Worm (Caenorhabditis elegans) whole organism, L1 larva: Measurements from ENCODE around the gene C16C8.22.

Source experiments
- C34B4.2 ChIP-seq: sonication (generic microtip); optimal IDR thresholded peaks from 2 replicates; lab custom pipeline; 2017; ENCODE audit warnings: mild to moderate bottlenecking, missing genetic modification characterization, missing compliant biosample characterization
- Y116A8C.19 ChIP-seq: sonication (generic microtip); optimal IDR thresholded peaks from 2 replicates; lab custom pipeline; 2016; ENCODE audit warnings: missing compliant biosample characterization, missing genetic modification characterization, borderline replicate concordance
- alr-1 ChIP-seq: fragments of 200-800 bp; sonication (Bioruptor generic); optimal IDR thresholded peaks from 2 replicates; lab custom pipeline; 2018; ENCODE audit warnings: borderline replicate concordance, mild to moderate bottlenecking, missing genetic modification characterization, missing compliant biosample characterization
- aly-2 ChIP-seq: fragments of 150-350 bp; optimal IDR thresholded peaks from 2 replicates; lab custom pipeline; 2014; ENCODE audit warnings: missing biosample characterization, missing genetic modification characterization
- ceh-88 ChIP-seq: fragments of 200-800 bp; sonication (Bioruptor generic); IDR thresholded peaks from 2 replicates; pipeline ENCODE4 v1.3.6; 2022; ENCODE audit warnings: missing genetic modification characterization, missing compliant biosample characterization
- ces-1 ChIP-seq: fragments of 150-350 bp; optimal IDR thresholded peaks from 2 replicates; lab custom pipeline; 2014; ENCODE audit warnings: missing biosample characterization, missing genetic modification reagents, missing genetic modification characterization
- dpl-1 ChIP-seq, 3 experiments: fragments of 150-350 bp in 2 of 3; sonication (generic microtip) in 1 of 3; optimal IDR thresholded peaks; 2 replicates each; lab custom pipeline; 2014 to 2017; ENCODE audit warnings: missing biosample characterization in 3 of 3, missing genetic modification characterization in 3 of 3, missing genetic modification reagents in 3 of 3
- dsc-1 ChIP-seq: sonication (generic microtip); optimal IDR thresholded peaks from 2 replicates; lab custom pipeline; 2016; ENCODE audit warnings: mild to moderate bottlenecking, missing genetic modification characterization, missing compliant biosample characterization
- egl-13 ChIP-seq: sonication (generic microtip); optimal IDR thresholded peaks from 2 replicates; lab custom pipeline; 2016; ENCODE audit warnings: missing genotype, missing genetic modification reagents, missing genetic modification characterization, missing compliant biosample characterization
- egl-27 ChIP-seq, 2 experiments: fragments of 150-350 bp in 1 of 2; sonication (generic microtip); optimal IDR thresholded peaks; 3 replicates each; lab custom pipeline; 2017 to 2018; ENCODE audit warnings: missing biosample characterization in 2 of 2, missing genetic modification characterization in 2 of 2, missing genetic modification reagents in 2 of 2
- elt-2 ChIP-seq: sonication (generic microtip); optimal IDR thresholded peaks from 2 replicates; lab custom pipeline; 2016; ENCODE audit warnings: missing genetic modification characterization, mild to moderate bottlenecking, inconsistent platforms, missing compliant biosample characterization, missing genetic modification reagents
- ets-5 ChIP-seq: fragments of 200-800 bp; sonication (Bioruptor generic); IDR thresholded peaks from 2 replicates; pipeline ENCODE4 v1.3.6; 2022; ENCODE audit warnings: missing genetic modification characterization, missing compliant biosample characterization
- fkh-4 ChIP-seq: sonication (generic microtip); optimal IDR thresholded peaks from 2 replicates; lab custom pipeline; 2016; ENCODE audit warnings: missing compliant biosample characterization, missing genetic modification characterization, borderline replicate concordance
- hlh-17 ChIP-seq: fragments of 200-800 bp; sonication (Bioruptor generic); optimal IDR thresholded peaks from 2 replicates; lab custom pipeline; 2018; ENCODE audit warnings: missing genetic modification characterization, mild to moderate bottlenecking, missing compliant biosample characterization, moderate library complexity, borderline replicate concordance
- hlh-4 ChIP-seq: sonication (generic microtip); optimal IDR thresholded peaks from 2 replicates; lab custom pipeline; 2016; ENCODE audit warnings: mild to moderate bottlenecking, missing genetic modification characterization, missing compliant biosample characterization
- hpl-2 ChIP-seq: fragments of 150-350 bp; optimal IDR thresholded peaks from 2 replicates; lab custom pipeline; 2014; ENCODE audit warnings: missing biosample characterization, missing genetic modification reagents, missing genetic modification characterization
- irx-1 ChIP-seq: sonication (generic microtip); optimal IDR thresholded peaks from 2 replicates; lab custom pipeline; 2016; ENCODE audit warnings: missing genetic modification characterization, missing compliant biosample characterization
- isw-1 ChIP-seq: fragments of 200-800 bp; sonication (Bioruptor generic); IDR thresholded peaks from 2 replicates; pipeline ENCODE4 v1.3.6; 2022; ENCODE audit warnings: missing genetic modification characterization, missing compliant biosample characterization
- lin-15B ChIP-seq: fragments of 150-350 bp; sonication (generic microtip); optimal IDR thresholded peaks from 3 replicates; lab custom pipeline; 2014; ENCODE audit warnings: missing biosample characterization, missing genetic modification characterization
- nhr-11 ChIP-seq: fragments of 150-350 bp; optimal IDR thresholded peaks from 2 replicates; lab custom pipeline; 2014; ENCODE audit warnings: missing biosample characterization, missing genetic modification characterization
- nhr-19 ChIP-seq: fragments of 200-800 bp; sonication (Bioruptor generic); conservative IDR thresholded peaks from 2 replicates; pipeline ENCODE4 v1.3.6; 2022; ENCODE audit warnings: missing genetic modification characterization, missing compliant biosample characterization
- nhr-20 ChIP-seq: sonication (generic microtip); optimal IDR thresholded peaks from 2 replicates; lab custom pipeline; 2016; ENCODE audit warnings: mild to moderate bottlenecking, missing genetic modification characterization, missing compliant biosample characterization
- nhr-28 ChIP-seq: fragments of 150-350 bp; optimal IDR thresholded peaks from 2 replicates; lab custom pipeline; 2014; ENCODE audit warnings: missing biosample characterization, missing genetic modification characterization
- nhr-47 ChIP-seq: sonication (generic microtip); optimal IDR thresholded peaks from 2 replicates; lab custom pipeline; 2016; ENCODE audit warnings: mild to moderate bottlenecking, missing genetic modification characterization, moderate library complexity, missing compliant biosample characterization
- nhr-71 ChIP-seq: sonication (generic microtip); optimal IDR thresholded peaks from 2 replicates; lab custom pipeline; 2016; ENCODE audit warnings: mild to moderate bottlenecking, missing genetic modification characterization, moderate library complexity, missing compliant biosample characterization
- nhr-76 ChIP-seq: sonication (generic microtip); optimal IDR thresholded peaks from 2 replicates; lab custom pipeline; 2017; ENCODE audit warnings: missing biosample characterization, missing genetic modification characterization
- nhr-84 ChIP-seq: sonication (generic microtip); optimal IDR thresholded peaks from 2 replicates; lab custom pipeline; 2017; ENCODE audit warnings: missing biosample characterization, missing genetic modification characterization
- nhr-85 ChIP-seq: sonication (generic microtip); peaks from one replicate; lab custom pipeline; 2016; ENCODE audit warnings: missing genetic modification characterization, inconsistent platforms, missing compliant biosample characterization
- nhr-90 ChIP-seq: sonication (generic microtip); optimal IDR thresholded peaks from 2 replicates; lab custom pipeline; 2016; ENCODE audit warnings: mild to moderate bottlenecking, missing genetic modification characterization, missing compliant biosample characterization; ENCODE audit not compliant: poor library complexity
- pax-3 ChIP-seq: fragments of 200-800 bp; sonication (Bioruptor generic); optimal IDR thresholded peaks from 2 replicates; lab custom pipeline; 2018; ENCODE audit warnings: mild to moderate bottlenecking, missing genetic modification characterization, moderate library complexity, missing compliant biosample characterization
- snu-23 ChIP-seq: sonication (generic microtip); optimal IDR thresholded peaks from 2 replicates; lab custom pipeline; 2016; ENCODE audit warnings: missing genetic modification characterization, missing compliant biosample characterization
- sptf-1 ChIP-seq: fragments of 150-350 bp; optimal IDR thresholded peaks from 2 replicates; lab custom pipeline; 2014; ENCODE audit warnings: missing biosample characterization, missing genetic modification characterization
- sup-37 ChIP-seq: fragments of 200-800 bp; sonication (Bioruptor generic); optimal IDR thresholded peaks from 2 replicates; lab custom pipeline; 2018; ENCODE audit warnings: mild to moderate bottlenecking, missing genetic modification characterization, missing compliant biosample characterization
- swsn-7 ChIP-seq: sonication (generic microtip); optimal IDR thresholded peaks from 2 replicates; lab custom pipeline; 2016; ENCODE audit warnings: missing genetic modification characterization, missing compliant biosample characterization
- tbx-2 ChIP-seq: sonication (generic microtip); optimal IDR thresholded peaks from 2 replicates; lab custom pipeline; 2016; ENCODE audit warnings: missing genetic modification characterization, missing compliant biosample characterization
- unc-30 ChIP-seq: sonication (generic microtip); optimal IDR thresholded peaks from 2 replicates; lab custom pipeline; 2017; ENCODE audit warnings: missing biosample characterization, missing genetic modification characterization
- unc-86 ChIP-seq: sonication (generic microtip); optimal IDR thresholded peaks from 2 replicates; lab custom pipeline; 2016; ENCODE audit warnings: missing genetic modification characterization, missing compliant biosample characterization
- unc-98 ChIP-seq: fragments of 200-800 bp; sonication (Bioruptor generic); IDR thresholded peaks from 2 replicates; pipeline ENCODE4 v1.3.6; 2022; ENCODE audit warnings: missing genetic modification characterization, missing compliant biosample characterization
- vab-15 ChIP-seq: sonication (generic microtip); optimal IDR thresholded peaks from 2 replicates; lab custom pipeline; 2017; ENCODE audit warnings: missing genotype, mild to moderate bottlenecking, missing genetic modification characterization, missing compliant biosample characterization
- xbp-1 ChIP-seq: sonication (generic microtip); optimal IDR thresholded peaks from 2 replicates; lab custom pipeline; 2016; ENCODE audit warnings: missing genetic modification characterization, missing compliant biosample characterization
- zag-1 ChIP-seq: fragments of 150-350 bp; optimal IDR thresholded peaks from 2 replicates; lab custom pipeline; 2014; ENCODE audit warnings: missing biosample characterization, missing genetic modification characterization
- zip-4 ChIP-seq: fragments of 200-800 bp; sonication (Bioruptor generic); optimal IDR thresholded peaks from 2 replicates; lab custom pipeline; 2018; ENCODE audit warnings: mild to moderate bottlenecking, missing genetic modification characterization, moderate library complexity, missing compliant biosample characterization
- ztf-11 ChIP-seq, 2 experiments: sonication (generic microtip); optimal IDR thresholded peaks; 2 replicates each; lab custom pipeline; 2016 to 2017; ENCODE audit warnings: missing genetic modification characterization in 2 of 2, missing biosample characterization in 1 of 2, missing compliant biosample characterization in 1 of 2
- ztf-4 ChIP-seq: fragments of 150-350 bp; optimal IDR thresholded peaks from 2 replicates; lab custom pipeline; 2014; ENCODE audit warnings: missing biosample characterization, missing genetic modification characterization

C16C8.22 gene

ce11 chrII:3439244-3439698 is 3.8 kb downstream of the C16C8.22 start (continued):
- no peak for TF ChIP-seq alr-1
- no peak for TF ChIP-seq swsn-7
- no peak for TF ChIP-seq C34B4.2 (tag; lab: Kevin White, UChicago)
- TF ChIP-seq zag-1 (tag; lab: Kevin White, UChicago): no peak
- no peak for TF ChIP-seq ceh-88 (GFP tag; lab: Robert Waterston, UW)
- TF ChIP-seq nhr-47 (tag; lab: Kevin White, UChicago): peak; percentile 64
- TF ChIP-seq aly-2 (tag; lab: Kevin White, UChicago): no peak
- no peak for TF ChIP-seq Y116A8C.19
- no peak for TF ChIP-seq ztf-11 (tag; optimal IDR thresholded peaks at IDR 0.05; lab: Kevin White, UChicago)
- TF ChIP-seq pax-3 (tag; lab: Kevin White, UChicago): no peak
- TF ChIP-seq tbx-2 (tag; lab: Kevin White, UChicago): peak; percentile 22
- TF ChIP-seq isw-1 (GFP tag; lab: Robert Waterston, UW): no peak
- peak; percentile 75 for TF ChIP-seq nhr-90 (tag; lab: Kevin White, UChicago)
- TF ChIP-seq sptf-1 (tag; lab: Kevin White, UChicago): no peak
- peak; percentile 97 for TF ChIP-seq elt-2 (tag; lab: Kevin White, UChicago)
- no peak for TF ChIP-seq egl-13 (tag; lab: Kevin White, UChicago)
- TF ChIP-seq hlh-17 (GFP tag; lab: Kevin White, UChicago): no peak
- no peak for TF ChIP-seq hlh-4 (tag; lab: Kevin White, UChicago)
- TF ChIP-seq vab-15: no peak
- TF ChIP-seq nhr-84 (tag; lab: Kevin White, UChicago): no peak
- peak in 1 of 3 experiments; percentile 3 for TF ChIP-seq dpl-1 (GFP tag; optimal IDR thresholded peaks at IDR 0.05; lab: Kevin White, UChicago)
- no peak for TF ChIP-seq unc-86
- peak; percentile 64 for TF ChIP-seq nhr-19
- TF ChIP-seq lin-15B: no peak
- no peak for TF ChIP-seq irx-1 (tag; lab: Kevin White, UChicago)
- no peak for TF ChIP-seq zip-4 (GFP tag; lab: Kevin White, UChicago)
- TF ChIP-seq snu-23 (GFP tag; lab: Kevin White, UChicago): peak; percentile 38
- TF ChIP-seq nhr-71: peak; percentile 60
- no peak for TF ChIP-seq egl-27 (tag; optimal IDR thresholded peaks at IDR 0.05; lab: Kevin White, UChicago)
- no peak for TF ChIP-seq nhr-76 (tag; lab: Kevin White, UChicago)
- no peak for TF ChIP-seq ets-5
- TF ChIP-seq fkh-4 (tag; lab: Kevin White, UChicago): no peak
- peak; percentile 57 for TF ChIP-seq nhr-85 (tag; lab: Kevin White, UChicago)
- TF ChIP-seq hpl-2 (GFP tag; lab: Kevin White, UChicago): no peak
- TF ChIP-seq ces-1 (GFP tag; lab: Kevin White, UChicago): no peak
- TF ChIP-seq nhr-11 (tag; lab: Kevin White, UChicago): no peak
- TF ChIP-seq xbp-1 (tag; lab: Kevin White, UChicago): peak; percentile 4
- TF ChIP-seq unc-30 (tag; lab: Kevin White, UChicago): no peak
- TF ChIP-seq unc-98 (GFP tag; lab: Robert Waterston, UW): no peak
- TF ChIP-seq nhr-20: peak; percentile 39
- TF ChIP-seq dsc-1: no peak
- TF ChIP-seq ztf-4 (tag; lab: Kevin White, UChicago): no peak
- no peak for TF ChIP-seq nhr-28 (tag; lab: Kevin White, UChicago)
- TF ChIP-seq sup-37 (GFP tag; lab: Kevin White, UChicago): peak; percentile 10
